Worm (Caenorhabditis elegans): ENCODE data around the gene F46C3.7.

F46C3.7 gene

DNA sequence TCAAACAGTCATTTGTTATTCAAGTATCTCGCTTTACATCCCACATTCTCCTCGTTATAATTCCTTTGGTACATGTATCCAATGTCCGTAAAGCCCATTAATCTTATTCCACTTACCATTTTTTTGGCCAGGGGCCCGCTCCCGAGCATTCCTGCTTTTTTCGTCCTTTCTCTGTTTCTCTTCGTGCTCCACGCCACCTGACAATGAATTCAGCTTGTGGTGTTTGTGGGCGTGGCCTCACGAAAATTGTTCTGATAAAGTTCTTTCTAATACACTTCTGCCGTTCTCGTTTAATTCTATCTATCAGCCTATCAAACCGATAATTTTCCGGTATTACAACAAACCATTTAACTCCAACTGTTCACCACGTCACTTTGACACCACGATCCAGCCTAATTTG, 40.2 kb downstream of the F46C3.7 start:
- TF ChIP-seq ets-5 (GFP tag; IDR thresholded peaks at IDR 0.05) (no peak), irx-1 (tag; optimal IDR thresholded peaks at IDR 0.05) (no peak), elt-2 (tag; optimal IDR thresholded peaks at IDR 0.05) (no peak)

DNA sequence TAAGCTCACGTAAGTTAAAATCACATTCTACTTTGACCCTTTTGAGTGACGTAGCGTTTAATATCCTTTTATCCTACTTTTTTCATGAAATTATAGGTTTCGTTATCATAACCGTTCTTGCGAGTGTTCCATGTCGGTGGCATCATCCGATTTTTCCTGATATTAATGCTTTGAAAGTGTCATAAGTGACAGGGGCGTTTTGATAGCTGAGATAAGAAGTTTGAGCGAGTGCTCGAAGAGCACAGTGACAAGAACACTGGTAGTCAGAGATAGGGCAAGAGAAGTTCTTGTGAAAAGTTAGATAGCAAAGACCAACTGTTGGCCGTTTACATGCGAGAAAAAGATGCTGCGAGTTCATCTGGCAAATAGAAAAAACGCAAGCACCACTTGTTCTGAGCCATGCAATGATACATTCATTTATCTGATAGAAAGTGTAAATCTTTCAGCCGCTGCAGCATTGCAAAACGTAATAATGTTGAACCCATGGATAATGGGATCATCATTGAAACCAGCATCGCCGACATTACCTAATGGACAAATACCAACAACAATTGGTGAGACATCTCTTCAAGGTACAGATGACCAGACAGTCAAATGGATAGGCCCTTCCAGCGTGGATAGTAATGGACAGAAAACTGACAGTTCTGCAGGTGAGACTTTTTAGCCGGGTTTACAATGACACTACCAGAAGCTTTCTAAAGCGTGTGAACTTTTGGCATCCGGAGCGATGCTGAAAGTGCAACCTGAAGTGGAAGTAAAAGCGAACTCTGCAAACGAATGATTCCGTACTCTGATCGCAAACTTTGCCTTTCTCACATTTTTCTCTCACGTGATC, 41.4 kb downstream of the F46C3.7 start:
- TF ChIP-seq ceh-8 (GFP tag; optimal IDR thresholded peaks at IDR 0.05) (no peak), unc-86 (tag; optimal IDR thresholded peaks at IDR 0.05) (no peak), efl-3 (GFP tag; optimal IDR thresholded peaks at IDR 0.05) (no peak), ztf-4 (tag; optimal IDR thresholded peaks at IDR 0.05) (no peak), nhr-12 (tag; optimal IDR thresholded peaks at IDR 0.05) (no peak), nhr-20 (tag; optimal IDR thresholded peaks at IDR 0.05) (peak; percentile 18), pag-3 (tag; optimal IDR thresholded peaks at IDR 0.05; ENCODE audit: borderline replicate concordance, insufficient read depth) (no peak), Y116A8C.19 (tag; optimal IDR thresholded peaks at IDR 0.05; ENCODE audit: borderline replicate concordance) (no peak), egl-27 (tag; optimal IDR thresholded peaks at IDR 0.05) (no peak), sptf-1 (tag; optimal IDR thresholded peaks at IDR 0.05) (no peak), unc-130 (tag; optimal IDR thresholded peaks at IDR 0.05) (peak; percentile 14), efl-1 (optimal IDR thresholded peaks at IDR 0.05) (no peak), efl-1 (GFP tag; optimal IDR thresholded peaks at IDR 0.05 in 1 of 2) (peak in 1 of 2 experiments; percentile 15), lin-39 (tag; optimal IDR thresholded peaks at IDR 0.05) (no peak), rnt-1 (tag; optimal IDR thresholded peaks at IDR 0.05) (peak; percentile 44), ceh-90 (tag; optimal IDR thresholded peaks at IDR 0.05) (no peak), C04F5.9 (tag; optimal IDR thresholded peaks at IDR 0.05) (no peak), isw-1 (GFP tag; IDR thresholded peaks at IDR 0.05) (no peak), lin-14 (GFP tag; optimal IDR thresholded peaks at IDR 0.05) (peak; percentile 73), blmp-1 (tag; optimal IDR thresholded peaks at IDR 0.05) (no peak), elt-2 (tag; optimal IDR thresholded peaks at IDR 0.05) (peak; percentile 22), sup-37 (GFP tag; optimal IDR thresholded peaks at IDR 0.05) (no peak), nhr-19 (GFP tag; conservative IDR thresholded peaks at IDR 0.05) (0 out of 2 replicates have a peak, but pooled peaks have one; percentile 27), dsc-1 (tag; optimal IDR thresholded peaks at IDR 0.05) (no peak)

ce11 chrX:11481825-11482093, 41.9 kb downstream of the F46C3.7 start:
- no peak for TF ChIP-seq hpl-2 (GFP tag; optimal IDR thresholded peaks at IDR 0.05)
- no peak for TF ChIP-seq skn-1 (tag; optimal IDR thresholded peaks at IDR 0.05)
- no peak for TF ChIP-seq aly-2 (tag; optimal IDR thresholded peaks at IDR 0.05)
- no peak for TF ChIP-seq fkh-8 (tag; optimal IDR thresholded peaks at IDR 0.05)
- TF ChIP-seq fkh-4 (tag; optimal IDR thresholded peaks at IDR 0.05; ENCODE audit: borderline replicate concordance), result no peak
- TF ChIP-seq aha-1 (tag; optimal IDR thresholded peaks at IDR 0.05), result no peak
- TF ChIP-seq nhr-77 (tag; optimal IDR thresholded peaks at IDR 0.05), result no peak
- TF ChIP-seq elt-3 (tag; optimal IDR thresholded peaks at IDR 0.05), result no peak
- no peak for TF ChIP-seq vab-15 (tag; optimal IDR thresholded peaks at IDR 0.05)
- peak in 1 of 2 experiments; percentile 33 for TF ChIP-seq lin-35 (GFP tag; optimal IDR thresholded peaks at IDR 0.05)
- no peak for TF ChIP-seq unc-30 (tag; optimal IDR thresholded peaks at IDR 0.05)
- TF ChIP-seq ets-5 (GFP tag; IDR thresholded peaks at IDR 0.05), result no peak
- TF ChIP-seq alr-1 (tag; optimal IDR thresholded peaks at IDR 0.05; ENCODE audit: borderline replicate concordance), result no peak
- TF ChIP-seq nhr-84 (tag; optimal IDR thresholded peaks at IDR 0.05), result no peak
- TF ChIP-seq rnt-1 (tag; optimal IDR thresholded peaks at IDR 0.05), result no peak
- TF ChIP-seq lin-14 (GFP tag; optimal IDR thresholded peaks at IDR 0.05), result peak; percentile 84
- peak; percentile 31 for TF ChIP-seq mep-1 (tag; optimal IDR thresholded peaks at IDR 0.05)
- TF ChIP-seq C04F5.9 (tag; optimal IDR thresholded peaks at IDR 0.05), result no peak
- TF ChIP-seq nhr-85 (tag), result peak; percentile 85
- no peak for TF ChIP-seq efl-1 (optimal IDR thresholded peaks at IDR 0.05)
- TF ChIP-seq efl-1 (GFP tag; optimal IDR thresholded peaks at IDR 0.05 in 1 of 2), result peak in 1 of 2 experiments; percentile 51
- no peak for TF ChIP-seq isw-1 (GFP tag; IDR thresholded peaks at IDR 0.05)
- TF ChIP-seq nhr-11 (tag; optimal IDR thresholded peaks at IDR 0.05), result no peak
- TF ChIP-seq C34B4.2 (tag; optimal IDR thresholded peaks at IDR 0.05), result no peak
- no peak for TF ChIP-seq unc-98 (GFP tag; IDR thresholded peaks at IDR 0.05)
- no peak for TF ChIP-seq nhr-28 (tag; optimal IDR thresholded peaks at IDR 0.05)
- TF ChIP-seq swsn-7 (tag; optimal IDR thresholded peaks at IDR 0.05), result no peak
- no peak for TF ChIP-seq grh-1 (GFP tag; IDR thresholded peaks at IDR 0.05)
- peak; percentile 38 for TF ChIP-seq nhr-71 (tag; optimal IDR thresholded peaks at IDR 0.05)

Measured in whole organism, L1 larva.